Fruit fly (Drosophila melanogaster) whole organism, embryonic: ENCODE results near the gene Tim17a1.

Experiments
- BEAF-32 ChIP-seq: fragments of 200-800 bp; sonication (Bioruptor generic); optimal IDR thresholded peaks from 3 replicates; lab custom pipeline; 2017; ENCODE audit warnings: missing biosample characterization, missing genetic modification characterization, mild to moderate bottlenecking, moderate library complexity, missing genetic modification reagents
- CG10959 ChIP-seq: fragments of 200-800 bp; sonication (Bioruptor generic); IDR thresholded peaks from 2 replicates; pipeline ENCODE4 v1.3.6; 2022; ENCODE audit warnings: missing biosample characterization, missing genetic modification characterization
- CG12104 ChIP-seq: fragments of 200-800 bp; sonication (Bioruptor generic); optimal IDR thresholded peaks from 3 replicates; lab custom pipeline; 2016; ENCODE audit warnings: missing biosample characterization, missing genetic modification characterization
- CG12236 ChIP-seq: fragments of 200-800 bp; sonication (Bioruptor generic); optimal IDR thresholded peaks from 2 replicates; lab custom pipeline; 2016; ENCODE audit warnings: missing biosample characterization, missing genetic modification characterization
- CG12659 ChIP-seq: fragments of 200-800 bp; sonication (Bioruptor generic); optimal IDR thresholded peaks from 3 replicates; lab custom pipeline; 2017; ENCODE audit warnings: mild to moderate bottlenecking, missing biosample characterization, missing genetic modification reagents, missing genetic modification characterization
- CG13424 ChIP-seq: fragments of 200-800 bp; sonication (Bioruptor generic); optimal IDR thresholded peaks from 2 replicates; lab custom pipeline; 2019; ENCODE audit warnings: missing biosample characterization, mild to moderate bottlenecking, missing genetic modification characterization, moderate library complexity
- CG13894 ChIP-seq: fragments of 200-800 bp; sonication (Bioruptor generic); optimal IDR thresholded peaks from 3 replicates; lab custom pipeline; 2018; ENCODE audit warnings: missing biosample characterization, mild to moderate bottlenecking, missing genetic modification characterization, moderate library complexity
- CG14441 ChIP-seq: fragments of 200-800 bp; sonication (Bioruptor generic); IDR thresholded peaks from 2 replicates; pipeline ENCODE4 v1.3.6; 2022; ENCODE audit warnings: missing biosample characterization, missing genetic modification characterization
- CG17359 ChIP-seq: fragments of 200-800 bp; sonication (Bioruptor generic); optimal IDR thresholded peaks from 3 replicates; lab custom pipeline; 2018; ENCODE audit warnings: missing biosample characterization, mild to moderate bottlenecking, missing genetic modification characterization, moderate library complexity
- CG17568 ChIP-seq: fragments of 200-800 bp; sonication (Bioruptor generic); optimal IDR thresholded peaks from 2 replicates; lab custom pipeline; 2018; ENCODE audit warnings: missing biosample characterization, mild to moderate bottlenecking, missing genetic modification characterization, moderate library complexity
- CG1792 ChIP-seq: fragments of 200-800 bp; sonication (Bioruptor generic); optimal IDR thresholded peaks from 2 replicates; lab custom pipeline; 2016; ENCODE audit warnings: missing biosample characterization, missing genetic modification characterization
- CG2120 ChIP-seq: fragments of 200-800 bp; sonication (Bioruptor generic); optimal IDR thresholded peaks from 3 replicates; lab custom pipeline; 2016; ENCODE audit warnings: missing biosample characterization, missing genetic modification characterization
- CG3065 ChIP-seq: fragments of 200-800 bp; sonication (Bioruptor generic); optimal IDR thresholded peaks from 2 replicates; lab custom pipeline; 2016; ENCODE audit warnings: missing biosample characterization, missing genetic modification characterization
- CG32767 ChIP-seq: fragments of 200-800 bp; sonication (Bioruptor generic); IDR thresholded peaks from 2 replicates; pipeline ENCODE4 v1.3.6; 2022; ENCODE audit warnings: missing biosample characterization, missing genetic modification characterization
- CG34224 ChIP-seq: fragments of 200-800 bp; sonication (Bioruptor generic); IDR thresholded peaks from 3 replicates; pipeline ENCODE4 v1.3.6; 2022; ENCODE audit warnings: missing biosample characterization, missing genetic modification characterization; ENCODE audit not compliant: partially characterized antibody
- CG34376 ChIP-seq: fragments of 200-800 bp; sonication (Bioruptor generic); optimal IDR thresholded peaks from 2 replicates; lab custom pipeline; 2018; ENCODE audit warnings: missing biosample characterization, mild to moderate bottlenecking, missing genetic modification characterization
- CG6175 ChIP-seq: fragments of 200-800 bp; sonication (Bioruptor generic); IDR thresholded peaks from 3 replicates; pipeline ENCODE4 v1.3.6; 2022; ENCODE audit warnings: missing biosample characterization, missing genetic modification characterization
- CG8089 ChIP-seq: fragments of 200-800 bp; sonication (Bioruptor generic); optimal IDR thresholded peaks from 3 replicates; lab custom pipeline; 2016; ENCODE audit warnings: missing biosample characterization, missing genetic modification characterization
- CG8290 ChIP-seq, 3 experiments: fragments of 200-800 bp; sonication (Bioruptor generic); optimal IDR thresholded peaks; 2 replicates each; lab custom pipeline; 2016 to 2019; ENCODE audit warnings: missing biosample characterization in 3 of 3, missing genetic modification characterization in 3 of 3, mild to moderate bottlenecking in 2 of 3, moderate library complexity in 1 of 3
- CG8478 ChIP-seq: fragments of >200 bp; optimal IDR thresholded peaks from 2 replicates; lab custom pipeline; 2018
- CG8944 ChIP-seq: fragments of 200-800 bp; sonication (Bioruptor generic); optimal IDR thresholded peaks from 3 replicates; lab custom pipeline; 2016; ENCODE audit warnings: missing biosample characterization, missing genetic modification characterization
- Dek ChIP-seq: fragments of 200-800 bp; sonication (Bioruptor generic); optimal IDR thresholded peaks from 3 replicates; lab custom pipeline; 2019; ENCODE audit warnings: missing biosample characterization, mild to moderate bottlenecking, missing genetic modification characterization, moderate library complexity
- Fer3 ChIP-seq: fragments of 200-800 bp; sonication (Bioruptor generic); optimal IDR thresholded peaks from 2 replicates; lab custom pipeline; 2018; ENCODE audit warnings: missing biosample characterization, mild to moderate bottlenecking, missing genetic modification characterization, moderate library complexity
- Jarid2 ChIP-seq: fragments of 200-800 bp; sonication (Bioruptor generic); optimal IDR thresholded peaks from 3 replicates; lab custom pipeline; 2017; ENCODE audit warnings: mild to moderate bottlenecking, missing biosample characterization, missing genetic modification reagents, missing genetic modification characterization
- Lhr ChIP-seq: fragments of 200-800 bp; sonication (Bioruptor generic); optimal IDR thresholded peaks from 3 replicates; lab custom pipeline; 2017; ENCODE audit warnings: mild to moderate bottlenecking, missing biosample characterization, missing genetic modification reagents, missing genetic modification characterization
- MBD-R2 ChIP-seq: fragments of 200-800 bp; sonication (Bioruptor generic); IDR thresholded peaks from 2 replicates; pipeline ENCODE4 v1.3.6; 2022; ENCODE audit warnings: missing biosample characterization, missing genetic modification characterization
- MTF-1 ChIP-seq: fragments of 200-800 bp; sonication (Bioruptor generic); optimal IDR thresholded peaks from 2 replicates; lab custom pipeline; 2018; ENCODE audit warnings: missing biosample characterization, mild to moderate bottlenecking, missing genetic modification characterization, borderline replicate concordance
- NFAT ChIP-seq: fragments of 200-800 bp; sonication (Bioruptor generic); IDR thresholded peaks from 2 replicates; pipeline ENCODE4 v1.3.6; 2022; ENCODE audit warnings: missing biosample characterization, missing genetic modification characterization
- Oaz ChIP-seq: fragments of 200-800 bp; sonication (Bioruptor generic); IDR thresholded peaks from 2 replicates; pipeline ENCODE4 v1.3.6; 2022; ENCODE audit warnings: missing biosample characterization, missing genetic modification characterization
- Trl ChIP-seq, 3 experiments: fragments of >200 bp in 2 of 3; fragments of 200-800 bp in 1 of 3; sonication (Bioruptor generic) in 1 of 3; optimal IDR thresholded peaks; 2 replicates in 1 of 3; 3 replicates in 2 of 3; lab custom pipeline; 2016 to 2017; ENCODE audit warnings: missing biosample characterization in 1 of 3, missing genetic modification characterization in 1 of 3
- abd-A ChIP-seq: fragments of 200-800 bp; sonication (Bioruptor generic); optimal IDR thresholded peaks from 3 replicates; lab custom pipeline; 2019; ENCODE audit warnings: missing biosample characterization, mild to moderate bottlenecking, missing genetic modification characterization, moderate library complexity
- ara ChIP-seq: fragments of 200-800 bp; sonication (Bioruptor generic); IDR thresholded peaks from 2 replicates; pipeline ENCODE4 v1.3.6; 2022; ENCODE audit warnings: missing biosample characterization, missing genetic modification characterization
- ash1 ChIP-seq: fragments of 200-800 bp; sonication (Bioruptor generic); optimal IDR thresholded peaks from 2 replicates; lab custom pipeline; 2018; ENCODE audit warnings: missing biosample characterization, mild to moderate bottlenecking, missing genetic modification characterization
- bigmax ChIP-seq: fragments of 200-800 bp; sonication (Bioruptor generic); optimal IDR thresholded peaks from 2 replicates; lab custom pipeline; 2018; ENCODE audit warnings: missing biosample characterization, mild to moderate bottlenecking, missing genetic modification characterization
- cg ChIP-seq: fragments of 200-800 bp; sonication (Bioruptor generic); optimal IDR thresholded peaks from 3 replicates; lab custom pipeline; 2019; ENCODE audit warnings: missing biosample characterization, mild to moderate bottlenecking, missing genetic modification characterization, moderate library complexity
- chn ChIP-seq: fragments of 200-800 bp; sonication (Bioruptor generic); optimal IDR thresholded peaks from 2 replicates; lab custom pipeline; 2016; ENCODE audit warnings: missing biosample characterization, missing genetic modification characterization
- corto ChIP-seq: fragments of 200-800 bp; sonication (Bioruptor generic); optimal IDR thresholded peaks from 2 replicates; lab custom pipeline; 2016; ENCODE audit warnings: missing biosample characterization, mild to moderate bottlenecking, missing genetic modification characterization, moderate library complexity
- ems ChIP-seq: fragments of 200-800 bp; sonication (Bioruptor generic); optimal IDR thresholded peaks from 3 replicates; lab custom pipeline; 2016; ENCODE audit warnings: missing biosample characterization, missing genetic modification characterization
- fd3F ChIP-seq: fragments of 200-800 bp; sonication (Bioruptor generic); optimal IDR thresholded peaks from 2 replicates; lab custom pipeline; 2018; ENCODE audit warnings: missing biosample characterization, mild to moderate bottlenecking, missing genetic modification characterization, moderate library complexity
- fd64A ChIP-seq: fragments of 200-800 bp; sonication (Bioruptor generic); optimal IDR thresholded peaks from 3 replicates; lab custom pipeline; 2018; ENCODE audit warnings: missing biosample characterization, mild to moderate bottlenecking, missing genetic modification characterization
- kah ChIP-seq: fragments of 200-800 bp; sonication (Bioruptor generic); optimal IDR thresholded peaks from 2 replicates; lab custom pipeline; 2018; ENCODE audit warnings: missing biosample characterization, mild to moderate bottlenecking, missing genetic modification characterization
- nerfin-1 ChIP-seq: fragments of 200-800 bp; sonication (Bioruptor generic); optimal IDR thresholded peaks from 3 replicates; lab custom pipeline; 2019; ENCODE audit warnings: missing biosample characterization, mild to moderate bottlenecking, missing genetic modification characterization, moderate library complexity
- otp ChIP-seq: fragments of 200-800 bp; sonication (Bioruptor generic); IDR thresholded peaks from 3 replicates; pipeline ENCODE4, ENCODE4 v1.3.6; 2022; ENCODE audit warnings: missing biosample characterization, missing genetic modification characterization
- p53 ChIP-seq: fragments of 200-800 bp; sonication (Bioruptor generic); optimal IDR thresholded peaks from 2 replicates; lab custom pipeline; 2016; ENCODE audit warnings: missing biosample characterization, missing genetic modification characterization
- peb ChIP-seq: fragments of 200-800 bp; sonication (Bioruptor generic); IDR thresholded peaks from 2 replicates; pipeline ENCODE4 v1.3.6; 2022; ENCODE audit warnings: missing biosample characterization, missing genetic modification characterization
- tna ChIP-seq: fragments of 200-800 bp; sonication (Bioruptor generic); IDR thresholded peaks from 2 replicates; pipeline ENCODE4 v1.3.6; 2022; ENCODE audit warnings: missing biosample characterization, missing genetic modification characterization; ENCODE audit not compliant: partially characterized antibody
- usp ChIP-seq: fragments of >200 bp; optimal IDR thresholded peaks from 2 replicates; lab custom pipeline; 2017; ENCODE audit warnings: missing biosample characterization, missing genetic modification characterization
- wek ChIP-seq: fragments of 200-800 bp; sonication (Bioruptor generic); optimal IDR thresholded peaks from 3 replicates; lab custom pipeline; 2018; ENCODE audit warnings: missing biosample characterization, mild to moderate bottlenecking, missing genetic modification characterization, moderate library complexity
- z ChIP-seq: fragments of 200-800 bp; sonication (Bioruptor generic); IDR thresholded peaks from 3 replicates; pipeline ENCODE4 v1.3.6; 2022; ENCODE audit warnings: missing biosample characterization, missing genetic modification characterization

Tim17a1 gene

DNA sequence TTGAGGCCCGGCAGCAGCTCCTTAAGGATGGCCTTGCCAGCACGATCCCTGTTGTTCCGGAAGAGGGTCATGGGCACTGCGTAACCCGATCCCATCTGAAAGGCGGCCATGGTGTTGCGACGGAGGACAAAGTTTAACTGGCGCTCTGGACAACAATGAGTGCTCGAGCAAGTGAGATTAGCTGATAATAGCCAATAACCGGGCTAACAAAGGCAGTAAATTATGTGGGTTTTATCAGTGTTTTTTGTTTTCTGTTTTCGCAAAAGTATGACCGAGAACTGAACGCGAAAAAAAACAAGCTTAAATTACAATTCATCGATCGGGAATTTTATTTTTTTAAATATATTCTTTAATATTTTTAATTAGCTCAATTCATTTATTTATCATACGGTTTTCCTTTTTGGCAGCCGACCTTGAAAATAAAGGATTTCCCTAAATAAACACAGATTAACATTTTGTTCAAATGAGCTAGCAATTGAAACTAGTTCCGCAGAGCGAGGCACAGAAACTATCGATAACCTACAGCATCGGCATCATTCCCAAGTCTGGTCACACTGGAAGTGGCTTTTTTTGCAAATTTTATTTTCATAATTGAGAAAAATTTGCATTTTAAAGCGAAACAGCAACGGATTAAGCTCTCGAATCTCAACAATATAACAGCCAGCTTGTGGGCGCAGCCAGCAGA is 48.9 kb upstream of the Tim17a1 start, which contains the start of the genes Dip-C and pps (continued):
- no peak for TF ChIP-seq CG13894
- peak; percentile 44 for TF ChIP-seq CG34376
- no peak for TF ChIP-seq fd3F (GFP tag; lab: Kevin White, UChicago)
- TF ChIP-seq CG3065 (GFP tag; lab: Kevin White, UChicago) = no peak
- no peak for TF ChIP-seq Fer3
- TF ChIP-seq Dek (tag; lab: Kevin White, UChicago) = no peak
- TF ChIP-seq corto = no peak
- no peak for TF ChIP-seq cg (GFP tag; lab: Kevin White, UChicago)
- no peak for TF ChIP-seq CG1792 (GFP tag; lab: Kevin White, UChicago)
- TF ChIP-seq Jarid2 (GFP tag; lab: Kevin White, UChicago) = no peak
- TF ChIP-seq CG10959 = no peak
- TF ChIP-seq ash1 = no peak
- no peak for TF ChIP-seq CG32767 (GFP tag; lab: Robert Waterston, UW)
- no peak for TF ChIP-seq tna (GFP tag; lab: Robert Waterston, UW)
- no peak for TF ChIP-seq CG8944
- TF ChIP-seq CG17568 = no peak
- no peak for TF ChIP-seq CG8290 (GFP tag; optimal IDR thresholded peaks at IDR 0.05; lab: Kevin White, UChicago)
- TF ChIP-seq CG8290 (tag; optimal IDR thresholded peaks at IDR 0.05; lab: Kevin White, UChicago) = no peak
- no peak for TF ChIP-seq usp (GFP tag; lab: Kevin White, UChicago)
- no peak for TF ChIP-seq otp
- no peak for TF ChIP-seq bigmax (GFP tag; lab: Kevin White, UChicago)
- TF ChIP-seq fd64A (GFP tag; lab: Kevin White, UChicago) = no peak
- no peak for TF ChIP-seq p53
- peak; percentile 84 for TF ChIP-seq MBD-R2 (GFP tag; lab: Robert Waterston, UW)
- no peak for TF ChIP-seq Lhr (GFP tag; lab: Kevin White, UChicago)
- TF ChIP-seq z (GFP tag; lab: Robert Waterston, UW) = no peak
- TF ChIP-seq CG14441 = no peak
- no peak for TF ChIP-seq CG6175 (GFP tag; lab: Robert Waterston, UW)
- TF ChIP-seq Trl (optimal IDR thresholded peaks at IDR 0.05; lab: Kevin White, UChicago) = no peak
- no peak for TF ChIP-seq Trl (GFP tag; optimal IDR thresholded peaks at IDR 0.05; lab: Kevin White, UChicago)
- TF ChIP-seq CG12104 (GFP tag; lab: Kevin White, UChicago) = peak; percentile 12
- no peak for TF ChIP-seq chn (GFP tag; lab: Kevin White, UChicago)
- TF ChIP-seq abd-A = no peak
- TF ChIP-seq CG17359 (tag; lab: Kevin White, UChicago) = no peak
- TF ChIP-seq MTF-1 (GFP tag; lab: Kevin White, UChicago) = no peak
- no peak for TF ChIP-seq nerfin-1
- TF ChIP-seq kah (GFP tag; lab: Kevin White, UChicago) = no peak
- TF ChIP-seq CG2120 (GFP tag; lab: Kevin White, UChicago) = no peak
- no peak for TF ChIP-seq Oaz (GFP tag; lab: Robert Waterston, UW)
- TF ChIP-seq CG12659 (GFP tag; lab: Kevin White, UChicago) = peak; percentile 63
- no peak for TF ChIP-seq CG8089 (GFP tag; lab: Kevin White, UChicago)
- TF ChIP-seq ara (GFP tag; lab: Robert Waterston, UW) = no peak
- no peak for TF ChIP-seq CG8478
- TF ChIP-seq NFAT (GFP tag; lab: Robert Waterston, UW) = no peak
- no peak for TF ChIP-seq CG12236 (GFP tag; lab: Kevin White, UChicago)
- TF ChIP-seq CG34224 (GFP tag; lab: Robert Waterston, UW) = peak; percentile 70
- TF ChIP-seq CG13424 = no peak
- TF ChIP-seq BEAF-32 (GFP tag; lab: Kevin White, UChicago) = peak; percentile 82
- TF ChIP-seq wek (GFP tag; lab: Kevin White, UChicago) = peak; percentile 13
- TF ChIP-seq peb (GFP tag; lab: Robert Waterston, UW) = no peak
- TF ChIP-seq ems (GFP tag; lab: Kevin White, UChicago) = no peak
